Worm (Caenorhabditis elegans): ENCODE data around the gene gst-12.

The gst-12 gene

DNA sequence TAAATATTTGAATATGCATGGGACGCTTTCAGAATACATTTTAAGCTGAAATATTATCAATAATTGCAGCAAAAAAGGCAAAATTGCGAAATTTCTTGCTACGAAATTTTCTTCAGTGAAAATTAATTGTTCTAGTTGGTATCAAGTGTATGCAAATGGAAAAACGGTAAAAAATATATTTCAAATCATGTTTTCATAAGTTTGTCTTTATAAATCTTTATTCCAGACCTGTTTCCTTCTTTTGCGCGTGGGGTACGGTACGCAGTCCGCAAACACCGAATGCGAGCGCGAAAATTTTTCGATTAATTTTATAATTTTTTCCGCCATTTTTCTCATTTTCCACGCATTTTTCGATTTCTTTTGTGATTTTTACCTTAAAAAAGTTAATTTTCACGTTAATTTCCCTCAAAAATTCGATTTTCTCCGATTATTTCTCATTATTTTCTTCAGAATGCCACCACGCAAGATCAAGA is 21.3 kb downstream of the gst-12 start, which contains the start of the genes fbxc-23 and csc-1:
Gene fbxc-23, minus strand, starts transcription at position 51 of the 473 bp plus-strand sequence.
Gene csc-1, plus strand, starts transcription at position 451 of the 473 bp plus-strand sequence.
- TF ChIP-seq unc-39 (tag; optimal IDR thresholded peaks at IDR 0.05), result no peak
- TF ChIP-seq aly-2 (tag; optimal IDR thresholded peaks at IDR 0.05), result no peak
- TF ChIP-seq skn-1 (tag; optimal IDR thresholded peaks at IDR 0.05), result no peak
- TF ChIP-seq R02D3.7 (tag; optimal IDR thresholded peaks at IDR 0.05), result no peak
- TF ChIP-seq nhr-129 (tag; optimal IDR thresholded peaks at IDR 0.05), result peak; percentile 4
- peak; percentile 16 for TF ChIP-seq nhr-25 (tag; optimal IDR thresholded peaks at IDR 0.05)
- TF ChIP-seq elt-3 (tag; optimal IDR thresholded peaks at IDR 0.05), result no peak
- TF ChIP-seq nhr-11 (tag; optimal IDR thresholded peaks at IDR 0.05), result no peak
- peak; percentile 49 for TF ChIP-seq lin-13 (GFP tag; optimal IDR thresholded peaks at IDR 0.05)
- no peak for TF ChIP-seq zag-1 (tag; optimal IDR thresholded peaks at IDR 0.05)
- TF ChIP-seq sma-9 (GFP tag; optimal IDR thresholded peaks at IDR 0.05), result no peak
- no peak for TF ChIP-seq sma-9 (tag; optimal IDR thresholded peaks at IDR 0.05)
- TF ChIP-seq ceh-16 (tag; optimal IDR thresholded peaks at IDR 0.05), result no peak
- no peak for TF ChIP-seq peb-1 (tag; optimal IDR thresholded peaks at IDR 0.05)
- no peak for TF ChIP-seq ztf-4 (tag; optimal IDR thresholded peaks at IDR 0.05)
- TF ChIP-seq unc-62 (GFP tag; optimal IDR thresholded peaks at IDR 0.05), result no peak
- TF ChIP-seq unc-55 (GFP tag; optimal IDR thresholded peaks at IDR 0.05), result peak; percentile 60
- TF ChIP-seq blmp-1 (tag; optimal IDR thresholded peaks at IDR 0.05; ENCODE audit: insufficient read depth), result no peak
- TF ChIP-seq snpc-4 (tag; optimal IDR thresholded peaks at IDR 0.05), result peak; percentile 62
- no peak for TF ChIP-seq ceh-82 (tag; optimal IDR thresholded peaks at IDR 0.05)
- no peak for TF ChIP-seq mdl-1 (tag; optimal IDR thresholded peaks at IDR 0.05)
- peak; percentile 15 for TF ChIP-seq nhr-21 (tag; optimal IDR thresholded peaks at IDR 0.05)
- TF ChIP-seq nhr-6 (tag; optimal IDR thresholded peaks at IDR 0.05), result no peak
- TF ChIP-seq ztf-1 (GFP tag; conservative IDR thresholded peaks at IDR 0.05), result no peak
- TF ChIP-seq ama-1 (optimal IDR thresholded peaks at IDR 0.05), result no peak
- TF ChIP-seq nhr-12 (tag; optimal IDR thresholded peaks at IDR 0.05), result no peak
- no peak for TF ChIP-seq alr-1 (tag; optimal IDR thresholded peaks at IDR 0.05)
- no peak for TF ChIP-seq sem-4 (tag; optimal IDR thresholded peaks at IDR 0.05)
- no peak for TF ChIP-seq elt-1 (tag; optimal IDR thresholded peaks at IDR 0.05)
- no peak for TF ChIP-seq lin-39 (tag; optimal IDR thresholded peaks at IDR 0.05)
- TF ChIP-seq egl-27 (tag; optimal IDR thresholded peaks at IDR 0.05), result no peak
- no peak for TF ChIP-seq ztf-11 (tag; optimal IDR thresholded peaks at IDR 0.05)
- no peak for TF ChIP-seq dmd-4 (tag; optimal IDR thresholded peaks at IDR 0.05)
- TF ChIP-seq mab-5 (tag; optimal IDR thresholded peaks at IDR 0.05), result no peak
- peak; percentile 2 for TF ChIP-seq fos-1 (tag; optimal IDR thresholded peaks at IDR 0.05)
- TF ChIP-seq crh-2 (tag; optimal IDR thresholded peaks at IDR 0.05), result peak; percentile 31
- TF ChIP-seq nhr-237 (tag; optimal IDR thresholded peaks at IDR 0.05), result no peak
- TF ChIP-seq Y55F3AM.14 (GFP tag; optimal IDR thresholded peaks at IDR 0.05), result no peak
- TF ChIP-seq nhr-23 (tag; optimal IDR thresholded peaks at IDR 0.05), result no peak
- TF ChIP-seq F13H6.1 (tag; optimal IDR thresholded peaks at IDR 0.05), result peak; percentile 10
- no peak for TF ChIP-seq ZK546.5 (tag; optimal IDR thresholded peaks at IDR 0.05)
- TF ChIP-seq nhr-77 (tag; optimal IDR thresholded peaks at IDR 0.05), result no peak
- TF ChIP-seq C34F6.9 (tag; optimal IDR thresholded peaks at IDR 0.05), result peak; percentile 70
- TF ChIP-seq sma-3 (GFP tag; optimal IDR thresholded peaks at IDR 0.05), result peak; percentile 38
- no peak for TF ChIP-seq mbf-1 (tag; optimal IDR thresholded peaks at IDR 0.05)
- peak; percentile 90 for TF ChIP-seq gmeb-1 (tag; optimal IDR thresholded peaks at IDR 0.05)
- peak; percentile 91 to 98 for TF ChIP-seq lsy-2 (tag; optimal IDR thresholded peaks at IDR 0.05)
- peak; percentile 51 for TF ChIP-seq lin-11 (tag; optimal IDR thresholded peaks at IDR 0.05)
- TF ChIP-seq nhr-10 (tag; optimal IDR thresholded peaks at IDR 0.05), result no peak

All from whole organism, L2 larva.